Worm (Caenorhabditis elegans) whole organism, L4 larva: ENCODE results near the gene plg-1.

Source experiments
- F10B5.3 ChIP-seq: sonication (generic microtip); optimal IDR thresholded peaks from 2 replicates; lab custom pipeline; 2016; ENCODE audit warnings: mild to moderate bottlenecking, missing genetic modification characterization, missing compliant biosample characterization
- F26F4.8 ChIP-seq: fragments of 200-800 bp; sonication (Bioruptor generic); conservative IDR thresholded peaks from 2 replicates; pipeline ENCODE4 v1.3.6; 2022; ENCODE audit warnings: missing genetic modification characterization, missing compliant biosample characterization
- F49E8.2 ChIP-seq: sonication (generic microtip); optimal IDR thresholded peaks from 2 replicates; lab custom pipeline; 2016; ENCODE audit warnings: missing compliant biosample characterization, mild to moderate bottlenecking, missing genetic modification characterization, borderline replicate concordance
- T26A8.4 ChIP-seq: fragments of 200-800 bp; sonication (Bioruptor generic); IDR thresholded peaks from 2 replicates; pipeline ENCODE4 v1.3.6; 2022; ENCODE audit warnings: missing genetic modification characterization, missing compliant biosample characterization
- ZK337.2 ChIP-seq: fragments of 200-800 bp; sonication (Bioruptor generic); IDR thresholded peaks from 2 replicates; pipeline ENCODE4 v1.3.6; 2022; ENCODE audit warnings: missing genetic modification reagents, missing genetic modification characterization, missing compliant biosample characterization
- ama-1 ChIP-seq: fragments of 150-350 bp; optimal IDR thresholded peaks from 2 replicates; lab custom pipeline; 2014; ENCODE audit warnings: inconsistent platforms, mixed read lengths
- arid-1 ChIP-seq: fragments of 200-800 bp; sonication (Bioruptor generic); conservative IDR thresholded peaks from 2 replicates; pipeline ENCODE4 v1.3.6; 2022; ENCODE audit warnings: missing genetic modification reagents, missing genetic modification characterization, missing compliant biosample characterization
- daf-16 ChIP-seq, 3 experiments: sonication (generic microtip); optimal IDR thresholded peaks; 2 replicates each; lab custom pipeline; 2016 to 2017; ENCODE audit warnings: missing genetic modification characterization in 3 of 3, missing genetic modification reagents in 3 of 3, mild to moderate bottlenecking in 2 of 3, missing compliant biosample characterization in 2 of 3, missing biosample characterization in 1 of 3, moderate library complexity in 1 of 3
- dmd-6 ChIP-seq: fragments of 200-800 bp; sonication (Bioruptor generic); IDR thresholded peaks from 2 replicates; pipeline ENCODE4 v1.3.6; 2022; ENCODE audit warnings: missing genetic modification reagents, missing genetic modification characterization, missing compliant biosample characterization
- dpl-1 ChIP-seq: fragments of 150-350 bp; optimal IDR thresholded peaks from 2 replicates; lab custom pipeline; 2014; ENCODE audit warnings: missing biosample characterization, missing genetic modification reagents, missing genetic modification characterization
- duxl-1 ChIP-seq: sonication (generic microtip); optimal IDR thresholded peaks from 2 replicates; lab custom pipeline; 2016; ENCODE audit warnings: mild to moderate bottlenecking, missing genetic modification characterization, moderate library complexity, missing compliant biosample characterization; ENCODE audit not compliant: poor library complexity
- dve-1 ChIP-seq: sonication (generic microtip); optimal IDR thresholded peaks from 2 replicates; lab custom pipeline; 2017; ENCODE audit warnings: antibody characterized with exemption, mild to moderate bottlenecking, missing genetic modification characterization, missing compliant biosample characterization; ENCODE audit not compliant: insufficient read depth
- egl-27 ChIP-seq: sonication (generic microtip); optimal IDR thresholded peaks from 3 replicates; lab custom pipeline; 2017; ENCODE audit warnings: missing biosample characterization, missing genetic modification reagents, missing genetic modification characterization
- hif-1 ChIP-seq, 2 experiments: sonication (generic microtip); optimal IDR thresholded peaks; 2 replicates each; lab custom pipeline; 2016 to 2017; ENCODE audit warnings: missing compliant biosample characterization in 2 of 2, missing genetic modification characterization in 2 of 2, missing genetic modification reagents in 2 of 2, missing genotype in 2 of 2, mild to moderate bottlenecking in 1 of 2
- hlh-11 ChIP-seq: fragments of 200-800 bp; sonication (Bioruptor generic); optimal IDR thresholded peaks from 2 replicates; lab custom pipeline; 2018; ENCODE audit warnings: mild to moderate bottlenecking, missing genetic modification characterization, missing compliant biosample characterization
- hmg-1.1 ChIP-seq: fragments of 200-800 bp; sonication (Bioruptor generic); IDR thresholded peaks from 2 replicates; pipeline ENCODE4 v1.3.6; 2022; ENCODE audit warnings: missing genetic modification reagents, missing genetic modification characterization, missing compliant biosample characterization
- lin-13 ChIP-seq: fragments of 150-350 bp; optimal IDR thresholded peaks from 2 replicates; lab custom pipeline; 2014; ENCODE audit warnings: missing biosample characterization, missing genetic modification reagents, missing genetic modification characterization
- lin-38 ChIP-seq: fragments of 200-800 bp; sonication (Bioruptor generic); IDR thresholded peaks from 2 replicates; pipeline ENCODE4 v1.3.6; 2022; ENCODE audit warnings: missing genetic modification reagents, missing genetic modification characterization, missing compliant biosample characterization
- mdt-29 ChIP-seq: fragments of 200-800 bp; sonication (Bioruptor generic); IDR thresholded peaks from 2 replicates; pipeline ENCODE4 v1.3.6; 2022; ENCODE audit warnings: missing genetic modification reagents, missing genetic modification characterization, missing compliant biosample characterization
- mes-2 ChIP-seq: sonication (generic microtip); optimal IDR thresholded peaks from 2 replicates; lab custom pipeline; 2016; ENCODE audit warnings: missing genotype, mild to moderate bottlenecking, missing genetic modification characterization, missing compliant biosample characterization; ENCODE audit not compliant: poor library complexity, severe bottlenecking
- mxl-2 ChIP-seq: fragments of 200-800 bp; sonication (Bioruptor generic); conservative IDR thresholded peaks from 2 replicates; pipeline ENCODE4 v1.3.6; 2022; ENCODE audit warnings: missing genetic modification reagents, missing genetic modification characterization, missing compliant biosample characterization
- mxl-3 ChIP-seq: fragments of 200-800 bp; sonication (Bioruptor generic); optimal IDR thresholded peaks from 2 replicates; lab custom pipeline; 2018; ENCODE audit warnings: mild to moderate bottlenecking, missing genetic modification characterization, missing compliant biosample characterization
- nhr-237 ChIP-seq: sonication (generic microtip); optimal IDR thresholded peaks from 2 replicates; lab custom pipeline; 2017; ENCODE audit warnings: missing biosample characterization, missing genetic modification characterization
- nhr-28 ChIP-seq: fragments of 150-350 bp; optimal IDR thresholded peaks from 2 replicates; lab custom pipeline; 2014; ENCODE audit warnings: missing biosample characterization, missing genetic modification characterization
- nhr-48 ChIP-seq: sonication (generic microtip); optimal IDR thresholded peaks from 2 replicates; lab custom pipeline; 2016; ENCODE audit warnings: mild to moderate bottlenecking, missing genetic modification characterization, missing compliant biosample characterization
- nhr-6 ChIP-seq: fragments of 150-350 bp; optimal IDR thresholded peaks from 2 replicates; lab custom pipeline; 2014; ENCODE audit warnings: missing biosample characterization, missing genetic modification characterization
- pha-4 ChIP-seq, 2 experiments: fragments of 150-350 bp in 1 of 2; fragments of 200-800 bp in 1 of 2; sonication (Bioruptor generic) in 1 of 2; IDR thresholded peaks in 1 of 2; optimal IDR thresholded peaks in 1 of 2; 2 replicates each; pipeline versions ENCODE4 v1.3.6 to Lab custom; 2014 to 2022; ENCODE audit warnings: missing genetic modification characterization in 2 of 2, missing genetic modification reagents in 2 of 2, missing biosample characterization in 1 of 2, missing compliant biosample characterization in 1 of 2
- rbr-2 ChIP-seq: sonication (generic microtip); optimal IDR thresholded peaks from 2 replicates; lab custom pipeline; 2016; ENCODE audit warnings: missing genotype, missing genetic modification characterization, missing compliant biosample characterization
- set-16 ChIP-seq: fragments of 200-800 bp; sonication (Bioruptor generic); IDR thresholded peaks from 2 replicates; pipeline ENCODE4 v1.3.6; 2022; ENCODE audit warnings: missing genetic modification reagents, missing genetic modification characterization, missing compliant biosample characterization
- snpc-4 ChIP-seq: fragments of 150-350 bp; optimal IDR thresholded peaks from 2 replicates; lab custom pipeline; 2014; ENCODE audit warnings: missing biosample characterization, missing genetic modification characterization
- spr-3 ChIP-seq: fragments of 200-800 bp; sonication (Bioruptor generic); optimal IDR thresholded peaks from 2 replicates; lab custom pipeline; 2018; ENCODE audit warnings: mild to moderate bottlenecking, missing genetic modification characterization, missing compliant biosample characterization
- tag-97 ChIP-seq: fragments of 200-800 bp; sonication (Bioruptor generic); IDR thresholded peaks from 2 replicates; pipeline ENCODE4 v1.3.6; 2022; ENCODE audit warnings: missing genetic modification characterization, missing compliant biosample characterization
- tra-1 ChIP-seq: fragments of 200-800 bp; sonication (Bioruptor generic); IDR thresholded peaks from 2 replicates; pipeline ENCODE4 v1.3.6; 2022; ENCODE audit warnings: missing genetic modification reagents, missing genetic modification characterization, missing compliant biosample characterization
- unc-130 ChIP-seq: sonication (generic microtip); optimal IDR thresholded peaks from 2 replicates; lab custom pipeline; 2016; ENCODE audit warnings: missing genetic modification reagents, missing genetic modification characterization, missing compliant biosample characterization
- unc-62 ChIP-seq, 3 experiments: fragments of 150-350 bp in 1 of 3; sonication (generic microtip); optimal IDR thresholded peaks in 2 of 3; peaks in 1 of 3; 1 replicate in 1 of 3; 2 replicates in 2 of 3; lab custom pipeline; 2014 to 2017; ENCODE audit warnings: missing biosample characterization in 3 of 3, missing genetic modification characterization in 3 of 3, missing genetic modification reagents in 3 of 3, missing genotype in 1 of 3
- zag-1 ChIP-seq: fragments of 150-350 bp; optimal IDR thresholded peaks from 2 replicates; lab custom pipeline; 2014; ENCODE audit warnings: missing biosample characterization, missing genetic modification characterization
- zfp-3 ChIP-seq: fragments of 200-800 bp; sonication (Bioruptor generic); conservative IDR thresholded peaks from 2 replicates; pipeline ENCODE4 v1.3.6; 2022; ENCODE audit warnings: missing genetic modification reagents, missing genetic modification characterization, missing compliant biosample characterization

The plg-1 gene

ce11 chrIII:8849507-8849906 lies 2.6 kb upstream of the plg-1 start, which contains the start of gene F44E2.8:
Gene F44E2.8, minus strand, starts transcription at chrIII:8849877.
- TF ChIP-seq mdt-29 (no peak), nhr-237 (tag; lab: Kevin White, UChicago) (no peak), unc-62 (GFP tag; optimal IDR thresholded peaks at IDR 0.05 in 1 of 2; lab: Kevin White, UChicago) (peak in 1 of 2 experiments; percentile 23), unc-62 (tag; optimal IDR thresholded peaks at IDR 0.05; lab: Kevin White, UChicago) (no peak), F10B5.3 (tag; lab: Kevin White, UChicago) (no peak), set-16 (GFP tag; lab: Robert Waterston, UW) (no peak), lin-13 (GFP tag; lab: Kevin White, UChicago) (no peak), nhr-48 (no peak), mxl-2 (GFP tag; lab: Robert Waterston, UW) (no peak), mxl-3 (GFP tag; lab: Kevin White, UChicago) (no peak), lin-38 (GFP tag; lab: Robert Waterston, UW) (peak; percentile 52), ama-1 (lab: Kevin White, UChicago) (no peak), spr-3 (GFP tag; lab: Kevin White, UChicago) (no peak), T26A8.4 (GFP tag; lab: Robert Waterston, UW) (0 out of 2 replicates have a peak, but pooled peaks have one; percentile 29), F26F4.8 (GFP tag; lab: Robert Waterston, UW) (no peak), daf-16 (GFP tag; optimal IDR thresholded peaks at IDR 0.05; lab: Kevin White, UChicago) (no peak), daf-16 (tag; optimal IDR thresholded peaks at IDR 0.05; lab: Kevin White, UChicago) (peak; percentile 8), egl-27 (tag; lab: Kevin White, UChicago) (no peak)

DNA sequence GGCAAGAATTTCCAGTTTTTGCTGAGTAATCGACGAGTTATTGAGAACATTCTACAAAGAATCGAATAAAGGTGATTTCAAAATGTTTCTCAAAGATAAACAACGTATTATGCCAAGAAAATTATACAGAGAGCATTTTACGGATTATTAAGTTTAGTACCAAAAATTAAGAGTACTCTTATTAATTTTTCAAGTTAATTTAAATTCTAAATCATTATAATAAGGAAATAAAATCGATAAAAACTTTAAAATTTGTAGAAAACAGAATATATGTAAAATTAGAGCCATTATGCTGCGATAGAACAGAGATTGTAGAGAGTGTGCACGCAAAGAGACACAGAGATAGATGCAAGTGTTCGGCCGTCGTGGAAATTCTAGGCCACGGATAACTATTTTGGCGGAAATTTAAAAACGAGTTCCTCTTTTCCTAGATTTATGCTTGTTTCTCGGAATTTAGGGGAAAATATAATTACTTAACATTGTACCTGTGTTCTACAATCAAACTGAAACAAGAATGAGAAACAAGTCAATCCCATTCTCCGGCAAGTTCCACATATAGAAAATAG lies 1.5 kb upstream of the plg-1 start, which contains the start of gene F44E2.9:
TSS of gene F44E2.9 (minus strand) at position 51 of the 566 bp plus-strand sequence.
- TF ChIP-seq hif-1 (tag; optimal IDR thresholded peaks at IDR 0.05; lab: Kevin White, UChicago) = peak in 1 of 2 experiments; percentile 79
- peak; percentile 40; the same call in 1 of the 2 replicates for TF ChIP-seq ZK337.2 (GFP tag; lab: Robert Waterston, UW)
- TF ChIP-seq daf-16 (GFP tag; optimal IDR thresholded peaks at IDR 0.05; lab: Kevin White, UChicago) = no peak
- TF ChIP-seq daf-16 (tag; optimal IDR thresholded peaks at IDR 0.05; lab: Kevin White, UChicago) = no peak
- TF ChIP-seq nhr-6 (tag; lab: Kevin White, UChicago) = peak; percentile 47
- TF ChIP-seq dmd-6 (GFP tag; lab: Robert Waterston, UW) = peak; percentile 41; the same call in 1 of the 2 replicates
- TF ChIP-seq nhr-28 = peak; percentile 4
- peak; percentile 60 for TF ChIP-seq duxl-1
- TF ChIP-seq lin-13 (GFP tag; lab: Kevin White, UChicago) = peak; percentile 52
- peak; percentile 6 for TF ChIP-seq dve-1
- peak; percentile 28 for TF ChIP-seq hlh-11 (tag; lab: Kevin White, UChicago)
- TF ChIP-seq tag-97 (GFP tag; lab: Robert Waterston, UW) = 0 out of 2 replicates have a peak, but pooled peaks have one; percentile 27
- peak; percentile 65 for TF ChIP-seq hmg-1.1
- peak; percentile 92 for TF ChIP-seq dpl-1
- peak; percentile 13 for TF ChIP-seq mxl-3 (GFP tag; lab: Kevin White, UChicago)
- no peak for TF ChIP-seq zag-1
- TF ChIP-seq arid-1 = no peak
- TF ChIP-seq mes-2 = peak; percentile 97
- TF ChIP-seq F49E8.2 (tag; lab: Kevin White, UChicago) = peak; percentile 20
- TF ChIP-seq lin-38 (GFP tag; lab: Robert Waterston, UW) = peak; percentile 76
- TF ChIP-seq zfp-3 = no peak
- TF ChIP-seq unc-130 (GFP tag; lab: Kevin White, UChicago) = peak; percentile 81
- 0 out of 2 replicates have a peak, but pooled peaks have one; percentile 27 for TF ChIP-seq tra-1 (GFP tag; lab: Robert Waterston, UW)
- peak; percentile 18 for TF ChIP-seq rbr-2
- TF ChIP-seq snpc-4 (tag; lab: Kevin White, UChicago) = no peak
- TF ChIP-seq pha-4 (GFP tag; IDR thresholded peaks at IDR 0.05; lab: Robert Waterston, UW) = peak; percentile 29; the same call in 1 of the 2 replicates
- peak; percentile 8 for TF ChIP-seq pha-4 (tag; optimal IDR thresholded peaks at IDR 0.05; lab: Kevin White, UChicago)
